Fruit fly (Drosophila melanogaster) whole organism, wandering third instar larva: ENCODE data around the gene Pif1A.

Experiments
- Abd-B ChIP-seq: fragments of >200 bp; optimal IDR thresholded peaks from 2 replicates; lab custom pipeline; 2017; ENCODE audit warnings: missing biosample characterization, missing genetic modification characterization
- CG32264 ChIP-seq: fragments of 200-800 bp; sonication (Bioruptor generic); optimal IDR thresholded peaks from 2 replicates; lab custom pipeline; 2016; ENCODE audit warnings: missing biosample characterization, missing genetic modification characterization
- HLH106 ChIP-seq: fragments of 200-800 bp; optimal IDR thresholded peaks from 3 replicates; lab custom pipeline; 2019; ENCODE audit warnings: missing biosample characterization, mild to moderate bottlenecking, missing genetic modification characterization, moderate library complexity
- N ChIP-seq: fragments of >200 bp; optimal IDR thresholded peaks from 2 replicates; lab custom pipeline; 2018; ENCODE audit warnings: missing biosample characterization, missing external identifiers, missing genetic modification characterization
- dl ChIP-seq, 2 experiments: fragments of 175-275, 200-275 bp in 1 of 2; fragments of 200-275 bp in 1 of 2; sonication (Bioruptor generic); optimal IDR thresholded peaks; lab custom pipeline; 2018; ENCODE audit warnings: mild to moderate bottlenecking in 2 of 2, missing biosample characterization in 2 of 2, missing genetic modification characterization in 2 of 2, moderate library complexity in 2 of 2; ENCODE audit not compliant: partially characterized antibody in 2 of 2, insufficient read depth in 1 of 2
- fru ChIP-seq: fragments of 200-800 bp; sonication (Bioruptor generic); optimal IDR thresholded peaks from 3 replicates; lab custom pipeline; 2016; ENCODE audit warnings: missing biosample characterization, mild to moderate bottlenecking, missing genetic modification characterization
- h ChIP-seq: fragments of 200-800 bp; sonication (Bioruptor generic); optimal IDR thresholded peaks from 3 replicates; lab custom pipeline; 2016; ENCODE audit warnings: missing biosample characterization, mild to moderate bottlenecking, missing genetic modification characterization
- lola ChIP-seq: fragments of >200 bp; optimal IDR thresholded peaks from 2 replicates; lab custom pipeline; 2017; ENCODE audit warnings: missing biosample characterization, missing genetic modification characterization

DNA sequence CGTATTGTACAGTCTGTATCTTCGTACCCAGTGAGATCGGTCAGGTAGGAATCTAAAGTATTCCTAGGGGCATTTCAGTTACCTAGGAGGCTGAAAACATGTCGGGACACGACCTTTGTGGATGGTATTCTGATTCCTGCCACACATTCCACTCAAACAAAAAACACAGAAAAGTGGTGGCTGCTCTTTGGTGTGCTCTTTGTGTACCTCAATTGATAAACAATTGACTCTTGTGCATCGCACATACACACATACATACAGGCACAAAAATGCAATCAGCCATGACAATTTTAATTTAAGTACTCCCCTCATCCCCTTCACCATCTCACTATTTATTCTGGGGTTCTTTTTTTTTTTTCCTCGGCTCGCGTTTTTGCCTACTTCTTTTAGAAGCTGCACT lies 47.2 kb upstream of the Pif1A start:
- no peak for TF ChIP-seq N (GFP tag; lab: Kevin White, UChicago)
- TF ChIP-seq lola (GFP tag; lab: Kevin White, UChicago): no peak
- no peak for TF ChIP-seq h
- TF ChIP-seq CG32264 (GFP tag; lab: Kevin White, UChicago): no peak
- no peak for TF ChIP-seq dl (GFP tag; optimal IDR thresholded peaks at IDR 0.05; lab: Kevin White, UChicago; ENCODE audit: insufficient read depth in 1 of 2, partially characterized antibody in 2 of 2)
- TF ChIP-seq fru (GFP tag; lab: Kevin White, UChicago): no peak
- no peak for TF ChIP-seq Abd-B (GFP tag; lab: Kevin White, UChicago)
- TF ChIP-seq HLH106 (tag; lab: Kevin White, UChicago): no peak
